Fruit fly (Drosophila melanogaster) whole organism, prepupa: Measurements from ENCODE around the gene Ada1-1.

ENCODE experiments used
- CG10631 ChIP-seq: fragments of 200-800 bp; sonication (Bioruptor generic); optimal IDR thresholded peaks from 2 replicates; lab custom pipeline; 2016; ENCODE audit warnings: missing biosample characterization, missing genetic modification characterization
- CG10669 ChIP-seq: fragments of 200-800 bp; sonication (Bioruptor generic); optimal IDR thresholded peaks from 3 replicates; lab custom pipeline; 2018; ENCODE audit warnings: missing biosample characterization, mild to moderate bottlenecking, missing genetic modification characterization, moderate library complexity
- CG11294 ChIP-seq: fragments of 200-800 bp; sonication (Bioruptor generic); IDR thresholded peaks from 2 replicates; pipeline ENCODE4 v1.3.6; 2022; ENCODE audit warnings: missing biosample characterization, missing genetic modification characterization
- CG15336 ChIP-seq: fragments of 200-800 bp; sonication (Bioruptor generic); IDR thresholded peaks from 2 replicates; pipeline ENCODE4 v1.3.6; 2022; ENCODE audit warnings: missing biosample characterization, missing genetic modification characterization
- CG1621 ChIP-seq: fragments of 200-800 bp; sonication (Bioruptor generic); optimal IDR thresholded peaks from 3 replicates; lab custom pipeline; 2018; ENCODE audit warnings: missing biosample characterization, mild to moderate bottlenecking, missing genetic modification characterization
- CG16779 ChIP-seq: fragments of 200-800 bp; sonication (Bioruptor generic); optimal IDR thresholded peaks from 3 replicates; lab custom pipeline; 2017; ENCODE audit warnings: missing biosample characterization, mild to moderate bottlenecking, missing genetic modification characterization
- CG3032 ChIP-seq: fragments of 200-800 bp; optimal IDR thresholded peaks from 2 replicates; lab custom pipeline; 2019; ENCODE audit warnings: missing biosample characterization, mild to moderate bottlenecking, missing genetic modification characterization, moderate library complexity
- CG31627 ChIP-seq: fragments of 200-800 bp; sonication (Bioruptor generic); optimal IDR thresholded peaks from 3 replicates; lab custom pipeline; 2016; ENCODE audit warnings: missing biosample characterization, missing genetic modification characterization
- CG32006 ChIP-seq: fragments of 200-800 bp; sonication (Bioruptor generic); optimal IDR thresholded peaks from 3 replicates; lab custom pipeline; 2017; ENCODE audit warnings: missing biosample characterization, mild to moderate bottlenecking, missing genetic modification characterization
- CG34406 ChIP-seq: fragments of 200-800 bp; sonication (Bioruptor generic); optimal IDR thresholded peaks from 3 replicates; lab custom pipeline; 2016; ENCODE audit warnings: missing biosample characterization, missing genetic modification characterization
- CG4318 ChIP-seq: fragments of 200-800 bp; sonication (Bioruptor generic); optimal IDR thresholded peaks from 3 replicates; lab custom pipeline; 2017; ENCODE audit warnings: missing biosample characterization, mild to moderate bottlenecking, missing genetic modification characterization
- CG6163 ChIP-seq: fragments of 200-800 bp; sonication (Bioruptor generic); IDR thresholded peaks from 3 replicates; pipeline ENCODE4 v1.3.6; 2022; ENCODE audit warnings: missing biosample characterization, missing genetic modification characterization
- CG6276 ChIP-seq: fragments of 200-800 bp; sonication (Bioruptor generic); optimal IDR thresholded peaks from 2 replicates; lab custom pipeline; 2017; ENCODE audit warnings: missing biosample characterization, mild to moderate bottlenecking, missing genetic modification characterization
- CG7368 ChIP-seq: fragments of 200-800 bp; sonication (Bioruptor generic); optimal IDR thresholded peaks from 3 replicates; lab custom pipeline; 2016; ENCODE audit warnings: missing biosample characterization, missing genetic modification characterization
- CG8319 ChIP-seq: fragments of 200-800 bp; sonication (Bioruptor generic); optimal IDR thresholded peaks from 3 replicates; lab custom pipeline; 2016; ENCODE audit warnings: missing biosample characterization, missing genetic modification characterization
- CG8632 ChIP-seq: fragments of 200-800 bp; sonication (Bioruptor generic); optimal IDR thresholded peaks from 3 replicates; lab custom pipeline; 2016; ENCODE audit warnings: missing biosample characterization, missing genetic modification characterization
- CG9139 ChIP-seq: fragments of 200-800 bp; sonication (Bioruptor generic); optimal IDR thresholded peaks from 3 replicates; lab custom pipeline; 2017; ENCODE audit warnings: missing biosample characterization, mild to moderate bottlenecking, missing genetic modification characterization
- Eip75B ChIP-seq: fragments of 200-800 bp; sonication (Bioruptor generic); optimal IDR thresholded peaks from 3 replicates; lab custom pipeline; 2016; ENCODE audit warnings: missing biosample characterization, missing genetic modification characterization
- Eip78C ChIP-seq: fragments of 200-800 bp; sonication (Bioruptor generic); peaks from one replicate; lab custom pipeline; 2016; ENCODE audit warnings: missing biosample characterization, missing genetic modification characterization
- Eip93F ChIP-seq: fragments of 200-800 bp; sonication (Bioruptor generic); optimal IDR thresholded peaks from 2 replicates; lab custom pipeline; 2016; ENCODE audit warnings: missing biosample characterization, mild to moderate bottlenecking, missing genetic modification characterization
- Ets21C ChIP-seq: fragments of 200-800 bp; sonication (Bioruptor generic); optimal IDR thresholded peaks from 3 replicates; lab custom pipeline; 2016; ENCODE audit warnings: missing biosample characterization, missing genetic modification characterization
- Ets96B ChIP-seq: fragments of 200-800 bp; optimal IDR thresholded peaks from 2 replicates; lab custom pipeline; 2019; ENCODE audit warnings: missing biosample characterization, mild to moderate bottlenecking, missing genetic modification characterization, moderate library complexity
- Gug ChIP-seq: fragments of 200-800 bp; sonication (Bioruptor generic); IDR thresholded peaks from 2 replicates; pipeline ENCODE4 v1.3.6; 2022; ENCODE audit warnings: missing biosample characterization, missing genetic modification characterization
- Hr39 ChIP-seq: fragments of 200-800 bp; sonication (Bioruptor generic); optimal IDR thresholded peaks from 2 replicates; lab custom pipeline; 2016; ENCODE audit warnings: missing biosample characterization, missing genetic modification characterization
- Hr4 ChIP-seq: fragments of 200-800 bp; sonication (Bioruptor generic); optimal IDR thresholded peaks from 3 replicates; lab custom pipeline; 2016; ENCODE audit warnings: missing biosample characterization, missing genetic modification characterization
- Lpt ChIP-seq: fragments of 200-800 bp; sonication (Bioruptor generic); optimal IDR thresholded peaks from 3 replicates; lab custom pipeline; 2016; ENCODE audit warnings: missing biosample characterization, missing genetic modification characterization
- OdsH ChIP-seq: fragments of 200-800 bp; sonication (Bioruptor generic); optimal IDR thresholded peaks from 3 replicates; lab custom pipeline; 2016; ENCODE audit warnings: missing biosample characterization, missing genetic modification characterization
- Smox ChIP-seq: fragments of 200-800 bp; sonication (Bioruptor generic); optimal IDR thresholded peaks from 3 replicates; lab custom pipeline; 2016; ENCODE audit warnings: missing biosample characterization, missing genetic modification characterization
- achi ChIP-seq: fragments of 200-800 bp; sonication (Bioruptor generic); optimal IDR thresholded peaks from 3 replicates; lab custom pipeline; 2016; ENCODE audit warnings: missing biosample characterization, missing genetic modification characterization
- acj6 ChIP-seq: fragments of 200-800 bp; sonication (Bioruptor generic); optimal IDR thresholded peaks from 3 replicates; lab custom pipeline; 2016; ENCODE audit warnings: missing biosample characterization, missing genetic modification characterization
- dsx ChIP-seq: fragments of 200-800 bp; optimal IDR thresholded peaks from 3 replicates; lab custom pipeline; 2019; ENCODE audit warnings: missing biosample characterization, mild to moderate bottlenecking, missing genetic modification characterization, moderate library complexity; ENCODE audit not compliant: poor library complexity, severe bottlenecking
- eg ChIP-seq: fragments of 200-800 bp; sonication (Bioruptor generic); IDR thresholded peaks from 3 replicates; pipeline ENCODE4 v1.3.6; 2022; ENCODE audit warnings: missing biosample characterization, missing genetic modification characterization
- esn ChIP-seq: fragments of 200-800 bp; sonication (Bioruptor generic); optimal IDR thresholded peaks from 2 replicates; lab custom pipeline; 2016; ENCODE audit warnings: missing biosample characterization, mild to moderate bottlenecking, missing genetic modification characterization, moderate library complexity
- fd59A ChIP-seq: fragments of 200-800 bp; sonication (Bioruptor generic); optimal IDR thresholded peaks from 2 replicates; lab custom pipeline; 2017; ENCODE audit warnings: missing biosample characterization, mild to moderate bottlenecking, missing genetic modification characterization, missing genetic modification reagents
- fd85E ChIP-seq: fragments of 200-800 bp; sonication (Bioruptor generic); optimal IDR thresholded peaks from 3 replicates; lab custom pipeline; 2016; ENCODE audit warnings: missing biosample characterization, missing genetic modification characterization
- fkh ChIP-seq: fragments of 200-800 bp; sonication (Bioruptor generic); optimal IDR thresholded peaks from 3 replicates; lab custom pipeline; 2017; ENCODE audit warnings: missing biosample characterization, mild to moderate bottlenecking, missing genetic modification characterization, moderate library complexity
- lz ChIP-seq: fragments of 200-800 bp; sonication (Bioruptor generic); optimal IDR thresholded peaks from 3 replicates; lab custom pipeline; 2016; ENCODE audit warnings: missing biosample characterization, missing genetic modification characterization
- net ChIP-seq: fragments of 200-800 bp; sonication (Bioruptor generic); optimal IDR thresholded peaks from 3 replicates; lab custom pipeline; 2016; ENCODE audit warnings: missing biosample characterization, missing genetic modification characterization
- pdm3 ChIP-seq: fragments of 200-800 bp; sonication (Bioruptor generic); optimal IDR thresholded peaks from 3 replicates; lab custom pipeline; 2016; ENCODE audit warnings: missing biosample characterization, missing genetic modification characterization
- salr ChIP-seq, 2 experiments: fragments of 200-800 bp; sonication (Bioruptor generic); optimal IDR thresholded peaks; 3 replicates each; lab custom pipeline; 2016 to 2018; ENCODE audit warnings: missing biosample characterization in 2 of 2, missing genetic modification characterization in 2 of 2, mild to moderate bottlenecking in 1 of 2
- spab ChIP-seq: fragments of 200-800 bp; sonication (Bioruptor generic); optimal IDR thresholded peaks from 2 replicates; lab custom pipeline; 2017; ENCODE audit warnings: missing biosample characterization, mild to moderate bottlenecking, missing genetic modification characterization, missing genetic modification reagents
- ss ChIP-seq, 2 experiments: fragments of 200-800 bp; sonication (Bioruptor generic); optimal IDR thresholded peaks; 2 replicates in 1 of 2; 3 replicates in 1 of 2; lab custom pipeline; 2017 to 2018; ENCODE audit warnings: mild to moderate bottlenecking in 2 of 2, missing biosample characterization in 2 of 2, missing genetic modification characterization in 2 of 2, moderate library complexity in 1 of 2
- topi ChIP-seq: fragments of 200-800 bp; sonication (Bioruptor generic); optimal IDR thresholded peaks from 3 replicates; lab custom pipeline; 2016; ENCODE audit warnings: missing biosample characterization, missing genetic modification characterization
- vri ChIP-seq: fragments of 200-800 bp; sonication (Bioruptor generic); optimal IDR thresholded peaks from 3 replicates; lab custom pipeline; 2016; ENCODE audit warnings: missing biosample characterization, mild to moderate bottlenecking, missing genetic modification characterization

Gene Ada1-1

DNA sequence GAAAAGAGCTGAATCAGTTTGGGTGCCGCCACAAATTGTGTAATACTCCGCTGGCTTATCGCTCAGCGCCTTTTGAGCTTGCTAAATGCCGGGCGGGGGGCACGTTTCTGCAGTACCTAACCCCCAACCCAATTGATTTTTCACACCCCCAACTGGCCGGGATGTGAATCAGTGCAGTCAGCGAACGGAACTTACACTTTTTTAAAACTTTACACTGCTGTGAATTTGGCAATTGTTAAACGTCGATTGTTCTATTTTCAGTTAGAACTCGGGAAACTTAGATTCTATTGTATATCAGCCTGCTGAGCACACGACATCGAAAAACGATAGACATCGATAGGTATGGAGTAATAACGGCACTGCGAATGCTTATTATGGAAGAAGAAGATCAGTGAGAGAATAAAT is 41.6 kb downstream of the Ada1-1 start, which contains the start of gene Tom70:
Gene Tom70 (minus strand): TSS at position 335 of the 405 bp plus-strand sequence.
- TF ChIP-seq Gug (GFP tag; lab: Robert Waterston, UW) (no peak), vri (GFP tag; lab: Kevin White, UChicago) (peak; percentile 97), dsx (GFP tag; lab: Kevin White, UChicago) (peak; percentile 25)

dm6 chr2L:12040510-12040909 is 43.9 kb downstream of the Ada1-1 start, which contains the start of gene CG6766:
Gene CG6766 (minus strand): TSS chr2L:12040689.
- no peak for TF ChIP-seq CG10669
- TF ChIP-seq CG16779 (tag; lab: Kevin White, UChicago), result no peak
- peak; percentile 7 for TF ChIP-seq Eip78C
- no peak for TF ChIP-seq esn
- TF ChIP-seq fd59A (GFP tag; lab: Kevin White, UChicago), result no peak
- TF ChIP-seq net (GFP tag; lab: Kevin White, UChicago), result no peak
- peak; percentile 8 for TF ChIP-seq dsx (GFP tag; lab: Kevin White, UChicago)
- no peak for TF ChIP-seq Lpt (GFP tag; lab: Kevin White, UChicago)
- TF ChIP-seq fd85E (GFP tag; lab: Kevin White, UChicago), result no peak
- TF ChIP-seq CG8632 (GFP tag; lab: Kevin White, UChicago), result no peak
- TF ChIP-seq CG8319, result no peak
- no peak for TF ChIP-seq fkh
- no peak for TF ChIP-seq OdsH (GFP tag; lab: Kevin White, UChicago)
- TF ChIP-seq CG15336, result no peak
- no peak for TF ChIP-seq CG7368
- no peak for TF ChIP-seq CG4318 (GFP tag; lab: Kevin White, UChicago)
- TF ChIP-seq CG32006 (GFP tag; lab: Kevin White, UChicago), result no peak
- TF ChIP-seq spab (GFP tag; lab: Kevin White, UChicago), result no peak
- TF ChIP-seq CG10631 (GFP tag; lab: Kevin White, UChicago), result no peak
- TF ChIP-seq CG6276, result no peak
- TF ChIP-seq Ets21C (GFP tag; lab: Kevin White, UChicago), result no peak
- no peak for TF ChIP-seq Ets96B (tag; lab: Kevin White, UChicago)
- no peak for TF ChIP-seq topi (GFP tag; lab: Kevin White, UChicago)
- TF ChIP-seq Eip75B, result no peak
- TF ChIP-seq vri (GFP tag; lab: Kevin White, UChicago), result peak; percentile 12

DNA sequence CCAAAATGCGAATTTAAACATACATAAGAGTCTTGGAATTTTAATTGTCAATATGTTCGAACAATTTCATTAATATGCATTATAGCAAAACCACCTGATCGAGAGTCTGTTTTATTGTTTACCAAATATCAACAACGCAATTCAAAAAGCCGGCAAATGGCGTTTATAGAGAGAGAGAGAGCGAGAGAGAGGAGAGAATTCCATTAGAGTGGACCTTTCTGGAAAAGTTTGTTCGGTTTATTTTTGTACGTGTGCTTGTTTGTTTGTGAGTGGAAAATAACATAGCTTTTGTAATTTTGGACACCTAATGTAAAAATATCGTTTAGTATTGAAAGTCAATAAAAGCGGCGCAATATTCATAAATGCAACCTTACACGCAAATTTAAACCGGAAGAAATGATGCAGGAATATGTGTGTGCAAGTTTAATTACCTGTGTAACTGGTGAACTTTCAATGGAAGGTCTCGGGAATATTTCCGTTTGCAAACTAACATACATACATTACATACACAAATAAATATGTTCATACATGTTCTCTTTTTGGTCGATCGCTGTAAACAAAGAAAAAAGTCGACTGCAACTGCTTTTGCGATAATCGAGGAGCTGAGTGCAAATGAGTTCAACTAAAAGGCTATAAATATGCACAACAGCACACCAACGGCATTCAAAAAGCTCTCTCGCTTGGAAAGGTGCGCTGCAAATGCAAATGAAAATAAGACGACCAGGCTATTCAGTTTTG is 48.2 kb downstream of the Ada1-1 start, which contains the start of gene CG6785:
Gene CG6785 (minus strand): TSS at position 588 of the 738 bp plus-strand sequence.
- peak; percentile 70 for TF ChIP-seq CG11294 (GFP tag; lab: Robert Waterston, UW)
- TF ChIP-seq CG1621 (tag; lab: Kevin White, UChicago), result peak; percentile 82
- peak; percentile 79 for TF ChIP-seq Hr4 (GFP tag; lab: Kevin White, UChicago)
- peak; percentile 77 for TF ChIP-seq CG6163 (GFP tag; lab: Robert Waterston, UW)
- peak; percentile 86 for TF ChIP-seq vri (GFP tag; lab: Kevin White, UChicago)
- TF ChIP-seq CG15336, result peak; percentile 93
- peak; percentile 46 for TF ChIP-seq CG9139 (GFP tag; lab: Kevin White, UChicago)
- peak; percentile 81 for TF ChIP-seq CG34406 (GFP tag; lab: Kevin White, UChicago)
- peak; percentile 88 for TF ChIP-seq CG6276
- peak; percentile 96 for TF ChIP-seq Eip78C
- peak; percentile 80 for TF ChIP-seq CG32006 (GFP tag; lab: Kevin White, UChicago)
- TF ChIP-seq Smox (GFP tag; lab: Kevin White, UChicago), result no peak
- peak; percentile 58 to 59 for TF ChIP-seq salr (GFP tag; optimal IDR thresholded peaks at IDR 0.05; lab: Kevin White, UChicago)
- peak; percentile 70 for TF ChIP-seq Hr39 (GFP tag; lab: Kevin White, UChicago)
- TF ChIP-seq CG31627 (GFP tag; lab: Kevin White, UChicago), result peak; percentile 71
- peak; percentile 87; the same call in 2 of the 3 replicates for TF ChIP-seq eg
- TF ChIP-seq CG8319, result peak; percentile 64
- TF ChIP-seq Lpt (GFP tag; lab: Kevin White, UChicago), result peak; percentile 78
- peak; percentile 67 to 83 for TF ChIP-seq ss (GFP tag; optimal IDR thresholded peaks at IDR 0.05; lab: Kevin White, UChicago)
- TF ChIP-seq lz (GFP tag; lab: Kevin White, UChicago), result peak; percentile 74
- TF ChIP-seq CG8632 (GFP tag; lab: Kevin White, UChicago), result peak; percentile 89
- TF ChIP-seq CG10631 (GFP tag; lab: Kevin White, UChicago), result peak; percentile 69
- peak; percentile 87 for TF ChIP-seq Eip93F
- peak; percentile 81 for TF ChIP-seq achi (GFP tag; lab: Kevin White, UChicago)
- TF ChIP-seq net (GFP tag; lab: Kevin White, UChicago), result peak; percentile 86
- TF ChIP-seq pdm3 (GFP tag; lab: Kevin White, UChicago), result no peak
- peak; percentile 89 for TF ChIP-seq esn
- peak; percentile 80 for TF ChIP-seq acj6 (GFP tag; lab: Kevin White, UChicago)
- TF ChIP-seq CG4318 (GFP tag; lab: Kevin White, UChicago), result no peak
- peak; percentile 58 for TF ChIP-seq fd59A (GFP tag; lab: Kevin White, UChicago)
- peak; percentile 52 for TF ChIP-seq CG3032 (tag; lab: Kevin White, UChicago)
